Worm (Caenorhabditis elegans) whole organism, L2 larva: ENCODE measurements around the gene F08F1.9.

Experiments
- aly-2 ChIP-seq: fragments of 150-350 bp; optimal IDR thresholded peaks from 2 replicates; lab custom pipeline; 2014; ENCODE audit warnings: missing biosample characterization, missing genetic modification characterization
- egl-27 ChIP-seq: sonication (generic microtip); optimal IDR thresholded peaks from 3 replicates; lab custom pipeline; 2017; ENCODE audit warnings: missing biosample characterization, missing genetic modification reagents, missing genetic modification characterization
- fos-1 ChIP-seq: fragments of 150-350 bp; optimal IDR thresholded peaks from 2 replicates; lab custom pipeline; 2014; ENCODE audit warnings: missing biosample characterization, missing genetic modification characterization
- peb-1 ChIP-seq: fragments of 150-350 bp; optimal IDR thresholded peaks from 2 replicates; lab custom pipeline; 2014; ENCODE audit warnings: missing biosample characterization, missing genetic modification characterization
- skn-1 ChIP-seq: sonication (generic microtip); optimal IDR thresholded peaks from 2 replicates; lab custom pipeline; 2017; ENCODE audit warnings: missing biosample characterization, missing genetic modification characterization
- unc-62 ChIP-seq: fragments of 150-350 bp; optimal IDR thresholded peaks from 2 replicates; lab custom pipeline; 2014; ENCODE audit warnings: missing biosample characterization, missing genetic modification reagents, missing genetic modification characterization

DNA sequence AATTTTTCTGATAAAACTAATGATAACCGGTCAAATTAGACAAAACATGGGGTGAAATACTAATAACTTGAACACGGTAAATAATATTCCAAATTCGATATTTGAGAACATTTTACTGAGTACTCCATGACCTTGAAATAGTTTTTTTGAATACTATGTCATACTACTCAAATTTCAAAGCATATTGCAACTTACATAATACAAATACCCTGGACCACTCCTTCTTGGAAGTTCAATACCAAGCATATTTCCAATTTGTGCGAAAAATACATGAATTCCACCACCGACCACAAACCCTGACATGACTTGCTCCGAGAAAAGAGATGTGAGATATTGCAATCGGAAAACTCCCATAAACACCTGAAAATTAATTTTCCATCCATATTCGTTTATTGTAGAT lies 3.8 kb downstream of the F08F1.9 start:
- TF ChIP-seq unc-62 (GFP tag; lab: Kevin White, UChicago) (no peak), aly-2 (tag; lab: Kevin White, UChicago) (no peak), egl-27 (no peak), peb-1 (tag; lab: Kevin White, UChicago) (no peak), skn-1 (tag; lab: Kevin White, UChicago) (no peak), fos-1 (tag; lab: Kevin White, UChicago) (no peak)
